Worm (Caenorhabditis elegans): Measurements from ENCODE around the gene srh-284.

DNA sequence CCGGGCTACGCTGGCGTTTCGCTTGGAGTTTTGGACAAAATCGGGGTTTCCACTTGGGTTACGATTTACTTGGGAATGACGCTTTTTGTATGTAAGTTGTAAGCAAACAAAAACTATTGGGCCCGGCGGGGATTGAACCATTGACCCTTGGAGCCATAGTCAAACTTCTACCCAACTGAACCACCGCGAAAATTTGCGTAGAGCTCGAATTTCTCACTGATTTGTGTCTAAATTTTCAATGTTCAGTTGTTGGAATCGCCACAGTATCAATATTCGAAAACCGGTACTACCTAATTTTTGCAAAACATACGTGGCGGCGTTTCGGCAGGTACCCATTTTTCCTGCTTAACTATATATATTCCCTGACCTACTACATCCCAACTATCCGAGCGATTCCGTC, 419 bp downstream of the srh-284 start:
- TF ChIP-seq ama-1 (optimal IDR thresholded peaks at IDR 0.05) (no peak), peb-1 (tag; optimal IDR thresholded peaks at IDR 0.05) (no peak), nhr-12 (tag; optimal IDR thresholded peaks at IDR 0.05) (no peak), nhr-11 (tag; optimal IDR thresholded peaks at IDR 0.05) (no peak), F13H6.1 (tag; optimal IDR thresholded peaks at IDR 0.05) (no peak), zag-1 (tag; optimal IDR thresholded peaks at IDR 0.05) (no peak), Y55F3AM.14 (GFP tag; optimal IDR thresholded peaks at IDR 0.05) (no peak), unc-39 (tag; optimal IDR thresholded peaks at IDR 0.05) (no peak)
